Worm (Caenorhabditis elegans): ENCODE data around the gene ZK1067.4.

ce11 chrII:9213055-9213708, 3.0 kb downstream of the ZK1067.4 start, which contains the start of gene znfx-1:
- TF ChIP-seq lin-15B (tag; optimal IDR thresholded peaks at IDR 0.05) (no peak), efl-3 (GFP tag; optimal IDR thresholded peaks at IDR 0.05) (no peak), zag-1 (tag; optimal IDR thresholded peaks at IDR 0.05) (no peak), ceh-82 (tag; optimal IDR thresholded peaks at IDR 0.05) (no peak), nhr-77 (tag; optimal IDR thresholded peaks at IDR 0.05) (no peak), skn-1 (tag; optimal IDR thresholded peaks at IDR 0.05) (no peak), dpl-1 (GFP tag; optimal IDR thresholded peaks at IDR 0.05) (no peak), nhr-237 (tag; optimal IDR thresholded peaks at IDR 0.05) (no peak), fkh-4 (tag; optimal IDR thresholded peaks at IDR 0.05; ENCODE audit: borderline replicate concordance) (no peak)
